Worm (Caenorhabditis elegans): ENCODE data around the gene ZK637.15.
A peak's percentile ranks its signal among the peaks of the same experiment; 100 is the strongest.

Gene ZK637.15

ce11 chrIII:8960664-8961063, 40.8 kb downstream of the ZK637.15 start, which contains the start of gene ZK643.6:
ZK643.6 (minus strand) TSS chrIII:8960764.
- TF ChIP-seq mep-1 (tag; optimal IDR thresholded peaks at IDR 0.05): no peak
- peak; percentile 29 for TF ChIP-seq zip-8 (tag; optimal IDR thresholded peaks at IDR 0.05)

DNA sequence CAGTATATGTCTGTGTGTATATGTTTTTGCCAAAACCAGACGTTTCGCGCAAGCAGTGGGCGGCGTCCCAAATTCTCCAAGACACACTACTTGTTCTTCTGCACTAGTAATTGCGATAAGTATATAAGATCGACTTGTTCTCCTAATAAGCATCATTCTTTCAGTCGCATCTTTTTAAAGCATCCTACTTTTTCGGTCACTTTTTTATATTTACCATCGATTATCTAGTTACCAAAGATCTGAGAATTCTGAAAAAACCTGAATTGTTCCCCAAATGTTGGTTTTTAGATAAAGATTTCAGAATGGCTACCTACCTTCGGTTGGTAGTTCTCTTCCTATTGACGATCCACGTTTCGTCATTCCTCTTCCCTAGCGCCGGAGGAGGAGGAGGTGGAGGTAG, 42.1 kb downstream of the ZK637.15 start, which contains the start of gene grl-25:
Gene grl-25 (plus strand): TSS at position 301 of the 400 bp plus-strand sequence.
- TF ChIP-seq lin-13 (tag; optimal IDR thresholded peaks at IDR 0.05) (no peak), nhr-2 (tag; optimal IDR thresholded peaks at IDR 0.05) (no peak), mep-1 (tag; optimal IDR thresholded peaks at IDR 0.05) (no peak), ceh-83 (GFP tag; optimal IDR thresholded peaks at IDR 0.05) (no peak), ham-2 (GFP tag; optimal IDR thresholded peaks at IDR 0.05) (no peak), nhr-237 (tag; optimal IDR thresholded peaks at IDR 0.05) (no peak), lin-32 (GFP tag; optimal IDR thresholded peaks at IDR 0.05) (no peak), mab-5 (tag; optimal IDR thresholded peaks at IDR 0.05) (no peak), ztf-11 (tag; optimal IDR thresholded peaks at IDR 0.05) (no peak), ceh-43 (GFP tag; optimal IDR thresholded peaks at IDR 0.05) (no peak), sptf-1 (tag; optimal IDR thresholded peaks at IDR 0.05) (no peak), blmp-1 (tag; optimal IDR thresholded peaks at IDR 0.05) (no peak)

DNA sequence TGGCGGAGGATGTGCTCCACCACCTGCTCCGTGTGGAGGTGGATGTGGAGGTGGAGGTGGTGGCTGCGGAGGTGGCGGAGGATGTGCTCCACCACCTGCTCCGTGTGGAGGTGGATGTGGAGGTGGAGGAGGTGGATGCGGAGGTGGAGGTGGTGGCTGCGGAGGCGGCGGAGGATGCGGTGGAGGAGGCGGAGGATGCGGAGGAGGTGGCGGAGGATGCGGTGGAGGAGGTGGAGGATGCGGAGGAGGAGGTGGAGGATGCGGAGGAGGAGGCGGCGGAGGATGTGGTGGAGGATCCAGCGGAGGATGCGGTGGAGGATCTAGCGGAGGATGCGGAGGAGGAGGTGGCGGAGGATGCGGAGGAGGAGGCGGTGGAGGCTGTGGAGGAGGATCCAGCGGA, 42.6 kb downstream of the ZK637.15 start:
- TF ChIP-seq cnd-1 (tag; optimal IDR thresholded peaks at IDR 0.05) (peak; percentile 40), lin-32 (GFP tag; optimal IDR thresholded peaks at IDR 0.05) (no peak), mep-1 (tag; optimal IDR thresholded peaks at IDR 0.05) (no peak), sptf-1 (tag; optimal IDR thresholded peaks at IDR 0.05) (peak; percentile 21)

DNA sequence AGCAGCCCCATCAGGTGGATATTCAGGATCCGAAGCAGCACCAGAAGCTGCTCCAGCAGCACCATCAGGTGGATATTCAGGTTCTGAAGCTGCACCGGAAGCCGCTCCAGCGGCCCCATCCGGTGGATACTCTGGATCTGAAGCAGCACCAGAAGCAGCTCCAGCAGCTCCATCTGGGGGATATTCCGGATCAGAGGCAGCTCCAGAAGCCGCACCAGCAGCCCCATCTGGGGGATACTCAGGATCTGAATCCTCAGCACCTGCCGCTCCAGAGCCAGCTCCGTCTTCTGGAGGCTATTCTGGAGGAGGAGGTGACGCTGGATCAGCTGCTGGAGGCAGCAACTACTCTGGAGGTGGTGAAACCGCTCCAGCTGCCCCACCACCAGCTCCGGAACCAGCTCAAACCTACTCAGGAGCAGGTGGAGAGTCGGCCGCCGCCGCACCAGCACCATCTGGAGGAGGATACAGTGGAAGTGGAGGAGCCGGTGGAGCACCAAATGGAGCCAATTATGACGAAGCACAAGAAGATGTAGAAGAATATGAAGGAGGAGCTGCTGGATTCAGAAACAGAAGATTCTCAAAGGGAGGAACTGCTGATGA, 44.9 kb downstream of the ZK637.15 start:
- TF ChIP-seq nhr-28 (tag; optimal IDR thresholded peaks at IDR 0.05): no peak
- no peak for TF ChIP-seq snpc-4 (tag; optimal IDR thresholded peaks at IDR 0.05)
- TF ChIP-seq nhr-2 (tag; optimal IDR thresholded peaks at IDR 0.05): no peak
- no peak for TF ChIP-seq blmp-1 (tag; optimal IDR thresholded peaks at IDR 0.05)
- no peak for TF ChIP-seq lin-13 (tag; optimal IDR thresholded peaks at IDR 0.05)

ce11 chrIII:8967639-8968038, 47.8 kb downstream of the ZK637.15 start, which contains the start of the genes bud-13 and rpap-2:
bud-13 (minus strand) TSS chrIII:8967727.
rpap-2 (plus strand) TSS chrIII:8967967.
- TF ChIP-seq lin-32 (GFP tag; optimal IDR thresholded peaks at IDR 0.05): no peak
